Fruit fly (Drosophila melanogaster) whole organism, wandering third instar larva: ENCODE results near the gene CG14277.

ENCODE experiments used
- Abd-B ChIP-seq: fragments of >200 bp; optimal IDR thresholded peaks from 2 replicates; lab custom pipeline; 2017; ENCODE audit warnings: missing biosample characterization, missing genetic modification characterization
- CG32264 ChIP-seq: fragments of 200-800 bp; sonication (Bioruptor generic); optimal IDR thresholded peaks from 2 replicates; lab custom pipeline; 2016; ENCODE audit warnings: missing biosample characterization, missing genetic modification characterization
- CG9705 ChIP-seq: fragments of 200-800 bp; sonication (Bioruptor generic); optimal IDR thresholded peaks from 2 replicates; lab custom pipeline; 2018; ENCODE audit warnings: missing biosample characterization, mild to moderate bottlenecking, missing genetic modification characterization
- CrebA ChIP-seq: fragments of 200-800 bp; sonication (Bioruptor generic); optimal IDR thresholded peaks from 2 replicates; lab custom pipeline; 2016; ENCODE audit warnings: missing biosample characterization, mild to moderate bottlenecking, missing genetic modification characterization, borderline replicate concordance
- Dfd ChIP-seq: fragments of >200 bp; optimal IDR thresholded peaks from 2 replicates; lab custom pipeline; 2017; ENCODE audit warnings: missing biosample characterization, missing genetic modification characterization
- Dif ChIP-seq: fragments of 200-275, 200-300 bp; sonication (Bioruptor generic); optimal IDR thresholded peaks from 2 replicates; lab custom pipeline; 2018; ENCODE audit warnings: missing biosample characterization, missing genetic modification characterization; ENCODE audit not compliant: partially characterized antibody
- GATAd ChIP-seq: sonication (Bioruptor generic); optimal IDR thresholded peaks from 2 replicates; lab custom pipeline; 2016; ENCODE audit warnings: missing biosample characterization, missing genetic modification characterization
- HLH106 ChIP-seq: fragments of 200-800 bp; optimal IDR thresholded peaks from 3 replicates; lab custom pipeline; 2019; ENCODE audit warnings: missing biosample characterization, mild to moderate bottlenecking, missing genetic modification characterization, moderate library complexity
- Hnf4 ChIP-seq: fragments of 200-800 bp; sonication (Bioruptor generic); optimal IDR thresholded peaks from 2 replicates; lab custom pipeline; 2016; ENCODE audit warnings: missing biosample characterization, mild to moderate bottlenecking, missing genetic modification characterization
- Hr78 ChIP-seq: fragments of >200 bp; optimal IDR thresholded peaks from 2 replicates; lab custom pipeline; 2017; ENCODE audit warnings: missing biosample characterization, missing genetic modification characterization
- Hr83 ChIP-seq: fragments of 200-300 bp; sonication (Bioruptor generic); optimal IDR thresholded peaks from 2 replicates; lab custom pipeline; 2016; ENCODE audit warnings: missing biosample characterization, mild to moderate bottlenecking, missing genetic modification characterization, moderate library complexity; ENCODE audit not compliant: poor library complexity, severe bottlenecking
- Jra ChIP-seq: sonication (Bioruptor generic); optimal IDR thresholded peaks from 2 replicates; lab custom pipeline; 2016; ENCODE audit warnings: missing biosample characterization, missing genetic modification characterization
- Mio ChIP-seq: sonication (Bioruptor generic); optimal IDR thresholded peaks from 2 replicates; lab custom pipeline; 2016; ENCODE audit warnings: missing biosample characterization, missing genetic modification characterization
- Myc ChIP-seq: fragments of >200 bp; optimal IDR thresholded peaks from 2 replicates; lab custom pipeline; 2017
- N ChIP-seq: fragments of >200 bp; optimal IDR thresholded peaks from 2 replicates; lab custom pipeline; 2018; ENCODE audit warnings: missing biosample characterization, missing external identifiers, missing genetic modification characterization
- OdsH ChIP-seq: fragments of 200-800 bp; sonication (Bioruptor generic); optimal IDR thresholded peaks from 2 replicates; lab custom pipeline; 2016; ENCODE audit warnings: missing biosample characterization, mild to moderate bottlenecking, missing genetic modification characterization
- Sp1 ChIP-seq: fragments of 200-800 bp; sonication (Bioruptor generic); optimal IDR thresholded peaks from 3 replicates; lab custom pipeline; 2019; ENCODE audit warnings: missing biosample characterization, mild to moderate bottlenecking, missing genetic modification characterization, moderate library complexity
- Vsx2 ChIP-seq: fragments of 200-300, 225-300 bp; sonication (Bioruptor generic); optimal IDR thresholded peaks from 2 replicates; lab custom pipeline; 2018; ENCODE audit warnings: missing biosample characterization, missing genetic modification characterization; ENCODE audit not compliant: partially characterized antibody
- br ChIP-seq: fragments of 200-800 bp; sonication (Bioruptor generic); optimal IDR thresholded peaks from 2 replicates; lab custom pipeline; 2016; ENCODE audit warnings: missing biosample characterization, missing genetic modification characterization
- dmrt93B ChIP-seq: fragments of 200-800 bp; sonication (Bioruptor generic); optimal IDR thresholded peaks from 2 replicates; lab custom pipeline; 2018; ENCODE audit warnings: missing biosample characterization, mild to moderate bottlenecking, missing genetic modification characterization
- dsf ChIP-seq: sonication (Bioruptor generic); optimal IDR thresholded peaks from 2 replicates; lab custom pipeline; 2016; ENCODE audit warnings: missing biosample characterization, missing genetic modification characterization, borderline replicate concordance
- ey ChIP-seq: fragments of 200-800 bp; sonication (Bioruptor generic); optimal IDR thresholded peaks from 2 replicates; lab custom pipeline; 2016; ENCODE audit warnings: missing biosample characterization, missing genetic modification characterization
- foxo ChIP-seq, 2 experiments: fragments of 200-800 bp; sonication (Bioruptor generic); optimal IDR thresholded peaks; 2 replicates in 1 of 2; 3 replicates in 1 of 2; lab custom pipeline; 2016 to 2017; ENCODE audit warnings: missing biosample characterization in 2 of 2, missing genetic modification characterization in 2 of 2
- fru ChIP-seq: fragments of 200-800 bp; sonication (Bioruptor generic); optimal IDR thresholded peaks from 3 replicates; lab custom pipeline; 2016; ENCODE audit warnings: missing biosample characterization, mild to moderate bottlenecking, missing genetic modification characterization
- h ChIP-seq: fragments of 200-800 bp; sonication (Bioruptor generic); optimal IDR thresholded peaks from 3 replicates; lab custom pipeline; 2016; ENCODE audit warnings: missing biosample characterization, mild to moderate bottlenecking, missing genetic modification characterization
- jim ChIP-seq: fragments of 175-275, 200-325 bp; sonication (Bioruptor generic); optimal IDR thresholded peaks from 2 replicates; lab custom pipeline; 2016; ENCODE audit warnings: missing biosample characterization, mild to moderate bottlenecking, missing genetic modification characterization
- lola ChIP-seq: fragments of >200 bp; optimal IDR thresholded peaks from 2 replicates; lab custom pipeline; 2017; ENCODE audit warnings: missing biosample characterization, missing genetic modification characterization
- pan ChIP-seq: fragments of >200 bp; optimal IDR thresholded peaks from 2 replicates; lab custom pipeline; 2017
- psq ChIP-seq: fragments of 200-800 bp; sonication (Bioruptor generic); optimal IDR thresholded peaks from 3 replicates; lab custom pipeline; 2017; ENCODE audit warnings: missing biosample characterization, mild to moderate bottlenecking, missing genetic modification characterization, moderate library complexity
- rgr ChIP-seq: fragments of 200-800 bp; sonication (Bioruptor generic); optimal IDR thresholded peaks from 3 replicates; lab custom pipeline; 2016; ENCODE audit warnings: missing biosample characterization, mild to moderate bottlenecking, missing genetic modification characterization
- sage ChIP-seq: fragments of 200-800 bp; sonication (Bioruptor generic); optimal IDR thresholded peaks from 2 replicates; lab custom pipeline; 2016; ENCODE audit warnings: missing biosample characterization, mild to moderate bottlenecking, missing genetic modification characterization
- sv ChIP-seq: fragments of 200-800 bp; sonication (Bioruptor generic); optimal IDR thresholded peaks from 3 replicates; lab custom pipeline; 2016; ENCODE audit warnings: missing biosample characterization, missing genetic modification characterization
- usp ChIP-seq: fragments of >200 bp; optimal IDR thresholded peaks from 2 replicates; lab custom pipeline; 2017; ENCODE audit warnings: missing biosample characterization, missing genetic modification characterization

CG14277 gene

DNA sequence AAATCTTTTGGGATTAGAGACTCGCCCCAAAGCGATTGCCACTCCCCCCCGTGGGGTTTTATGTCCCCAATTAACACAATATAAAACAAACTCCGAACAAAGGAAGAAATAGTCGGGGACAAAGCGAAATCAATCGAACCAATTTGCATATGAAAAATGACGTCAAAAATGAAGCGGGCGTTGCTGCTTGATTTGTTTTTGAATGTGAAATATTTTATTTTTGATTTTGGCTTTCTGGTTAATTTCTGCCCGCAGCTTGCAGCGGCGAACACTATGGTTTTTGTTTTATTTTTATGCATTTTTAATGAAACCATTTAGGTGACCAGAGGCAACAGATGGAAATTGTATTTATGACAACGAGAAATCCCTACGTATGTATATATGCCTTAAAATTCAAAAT, 26.4 kb downstream of the CG14277 start:
- TF ChIP-seq jim (GFP tag; lab: Kevin White, UChicago) (no peak), foxo (GFP tag; optimal IDR thresholded peaks at IDR 0.05; lab: Kevin White, UChicago) (no peak), Hr78 (no peak), dsf (no peak), Jra (GFP tag; lab: Kevin White, UChicago) (no peak), lola (GFP tag; lab: Kevin White, UChicago) (no peak), Vsx2 (GFP tag; lab: Kevin White, UChicago) (no peak), Dif (GFP tag; lab: Kevin White, UChicago) (no peak), Myc (lab: Kevin White, UChicago) (no peak), CG32264 (GFP tag; lab: Kevin White, UChicago) (no peak), Mio (no peak), Abd-B (no peak), OdsH (GFP tag; lab: Kevin White, UChicago) (no peak), CrebA (GFP tag; lab: Kevin White, UChicago) (no peak), rgr (no peak), GATAd (no peak), Hnf4 (no peak)
- TF ChIP-seq, all 38 proteins: peak for 0

DNA sequence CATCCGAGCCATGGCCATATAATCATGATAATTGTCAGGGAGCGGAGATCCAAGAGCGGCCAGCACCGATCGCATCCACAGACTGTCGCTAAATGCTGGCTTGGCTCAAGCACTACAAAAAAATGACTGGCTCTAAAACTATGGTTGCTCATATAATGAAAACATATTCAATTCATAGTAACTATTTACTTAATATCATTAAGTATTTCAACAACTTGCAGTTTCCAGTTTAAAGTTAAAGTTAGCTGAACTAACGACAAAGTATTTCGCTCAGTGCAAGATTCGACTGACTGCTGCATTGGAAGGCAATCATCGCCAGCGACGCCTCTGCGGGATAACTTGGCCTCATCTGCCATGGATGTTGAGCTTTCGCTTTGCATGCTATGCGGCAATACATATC, 28.6 kb downstream of the CG14277 start:
- peak in 1 of 2 experiments; percentile 35 for TF ChIP-seq foxo (GFP tag; optimal IDR thresholded peaks at IDR 0.05; lab: Kevin White, UChicago)
- TF ChIP-seq psq (GFP tag; lab: Kevin White, UChicago) = peak; percentile 1
- TF ChIP-seq br (GFP tag; lab: Kevin White, UChicago) = peak; percentile 33
- no peak for TF ChIP-seq CG32264 (GFP tag; lab: Kevin White, UChicago)
- TF ChIP-seq ey (GFP tag; lab: Kevin White, UChicago) = peak; percentile 16
- peak; percentile 0 for TF ChIP-seq OdsH (GFP tag; lab: Kevin White, UChicago)
- TF ChIP-seq Hr78 = no peak
- TF ChIP-seq dmrt93B = no peak
- peak; percentile 11 for TF ChIP-seq fru
- peak; percentile 16 for TF ChIP-seq h
- TF ChIP-seq Hnf4 = no peak
- peak; percentile 6 for TF ChIP-seq rgr

- TF ChIP-seq Hr83 = no peak
- TF ChIP-seq psq (GFP tag; lab: Kevin White, UChicago) = peak; percentile 88
- TF ChIP-seq, all 38 proteins: peak for 1
Observed at dm6 chr2L:8274127-8274526, 31.8 kb downstream of the CG14277 start.

dm6 chr2L:8274958-8275584, 32.8 kb downstream of the CG14277 start:
- peak; percentile 14 for TF ChIP-seq h
- peak; percentile 42 for TF ChIP-seq ey (GFP tag; lab: Kevin White, UChicago)
- peak in 1 of 2 experiments; percentile 41 for TF ChIP-seq foxo (GFP tag; optimal IDR thresholded peaks at IDR 0.05; lab: Kevin White, UChicago)
- TF ChIP-seq Vsx2 (GFP tag; lab: Kevin White, UChicago) = no peak
- peak; percentile 54 for TF ChIP-seq sv (GFP tag; lab: Kevin White, UChicago)
- peak; percentile 40 for TF ChIP-seq fru
- TF ChIP-seq Myc (lab: Kevin White, UChicago) = no peak
- peak; percentile 15 for TF ChIP-seq Hnf4
- no peak for TF ChIP-seq psq (GFP tag; lab: Kevin White, UChicago)
- peak; percentile 49 for TF ChIP-seq rgr
- no peak for TF ChIP-seq lola (GFP tag; lab: Kevin White, UChicago)
- peak; percentile 33 for TF ChIP-seq HLH106
- TF ChIP-seq CG32264 (GFP tag; lab: Kevin White, UChicago) = no peak
- TF ChIP-seq GATAd = no peak
- TF ChIP-seq sage (GFP tag; lab: Kevin White, UChicago) = no peak
- no peak for TF ChIP-seq dmrt93B
- TF ChIP-seq CG9705 (GFP tag; lab: Kevin White, UChicago) = no peak
- TF ChIP-seq usp = no peak
- no peak for TF ChIP-seq CrebA (GFP tag; lab: Kevin White, UChicago)
- peak; percentile 1 for TF ChIP-seq Sp1
- TF ChIP-seq Jra (GFP tag; lab: Kevin White, UChicago) = no peak
- TF ChIP-seq Abd-B = no peak
- no peak for TF ChIP-seq N (GFP tag; lab: Kevin White, UChicago)
- no peak for TF ChIP-seq Dfd
- TF ChIP-seq br (GFP tag; lab: Kevin White, UChicago) = no peak
- peak; percentile 50 for TF ChIP-seq OdsH (GFP tag; lab: Kevin White, UChicago)
- TF ChIP-seq pan (lab: Kevin White, UChicago) = no peak
